Worm (Caenorhabditis elegans): ENCODE data around the gene F44A6.5.

The F44A6.5 gene

ce11 chrX:10225845-10226244 lies 7.1 kb upstream of the F44A6.5 start:
- TF ChIP-seq K11D2.4 (GFP tag; IDR thresholded peaks at IDR 0.05) (no peak), akir-1 (GFP tag; optimal IDR thresholded peaks at IDR 0.05) (no peak), him-1 (tag; optimal IDR thresholded peaks at IDR 0.05) (no peak), snpc-3.4 (tag; optimal IDR thresholded peaks at IDR 0.05) (no peak), ztf-6 (GFP tag; IDR thresholded peaks at IDR 0.05) (no peak), ZK185.1 (tag; optimal IDR thresholded peaks at IDR 0.05; ENCODE audit: poor library complexity, severe bottlenecking) (no peak), B0336.3 (GFP tag; IDR thresholded peaks at IDR 0.05) (no peak), egl-44 (GFP tag; IDR thresholded peaks at IDR 0.05) (no peak), mel-28 (tag; optimal IDR thresholded peaks at IDR 0.05; ENCODE audit: borderline replicate concordance) (no peak)

- TF ChIP-seq Y53G8AR.9 (GFP tag; conservative IDR thresholded peaks at IDR 0.05): 0 out of 2 replicates have a peak, but pooled peaks have one; percentile 21
- TF ChIP-seq C17E4.6 (GFP tag; IDR thresholded peaks at IDR 0.05): no peak
- 0 out of 2 replicates have a peak, but pooled peaks have one; percentile 15 for TF ChIP-seq dox-1 (GFP tag; IDR thresholded peaks at IDR 0.05)
- 0 out of 2 replicates have a peak, but pooled peaks have one; percentile 27 for TF ChIP-seq let-526 (GFP tag; IDR thresholded peaks at IDR 0.05)
- TF ChIP-seq F37B4.10 (GFP tag; IDR thresholded peaks at IDR 0.05): 0 out of 2 replicates have a peak, but pooled peaks have one; percentile 90
- TF ChIP-seq madf-3 (GFP tag; IDR thresholded peaks at IDR 0.05): no peak
- no peak for TF ChIP-seq Y56A3A.18 (GFP tag; IDR thresholded peaks at IDR 0.05)
Observed at ce11 chrX:10219184-10219705, 516 bp upstream of the F44A6.5 start.

- no peak for TF ChIP-seq lag-1 (GFP tag; IDR thresholded peaks at IDR 0.05)
Observed at ce11 chrX:10216857-10217256, 1.9 kb downstream of the F44A6.5 start.

- TF ChIP-seq ztf-6 (GFP tag; IDR thresholded peaks at IDR 0.05): no peak
- TF ChIP-seq mes-4 (tag; optimal IDR thresholded peaks at IDR 0.05): no peak
- TF ChIP-seq nhr-80 (tag; optimal IDR thresholded peaks at IDR 0.05): peak; percentile 36
Observed at ce11 chrX:10216344-10216743, 2.4 kb downstream of the F44A6.5 start.

ce11 chrX:10215429-10215828 lies 3.3 kb downstream of the F44A6.5 start, which contains the start of gene F44A6.4:
Gene F44A6.4 (minus strand): TSS chrX:10215495.
- TF ChIP-seq C17E4.6 (GFP tag; IDR thresholded peaks at IDR 0.05) (no peak), bed-2 (GFP tag; IDR thresholded peaks at IDR 0.05) (no peak), rcor-1 (GFP tag; IDR thresholded peaks at IDR 0.05) (no peak), ccch-3 (GFP tag; optimal IDR thresholded peaks at IDR 0.05) (no peak), egl-44 (GFP tag; IDR thresholded peaks at IDR 0.05) (no peak), tlf-1 (GFP tag; optimal IDR thresholded peaks at IDR 0.05) (no peak), ceh-79 (tag; optimal IDR thresholded peaks at IDR 0.05) (no peak), lsy-27 (tag; optimal IDR thresholded peaks at IDR 0.05; ENCODE audit: borderline replicate concordance, insufficient read depth) (no peak), hsf-1 (GFP tag; IDR thresholded peaks at IDR 0.05) (no peak), nhr-90 (tag; optimal IDR thresholded peaks at IDR 0.05) (no peak), B0261.1 (tag; optimal IDR thresholded peaks at IDR 0.05) (no peak), F57C9.4 (tag; optimal IDR thresholded peaks at IDR 0.05) (no peak), mcd-1 (GFP tag; IDR thresholded peaks at IDR 0.05) (no peak), F52B5.7 (tag; optimal IDR thresholded peaks at IDR 0.05) (no peak), him-1 (tag; optimal IDR thresholded peaks at IDR 0.05) (no peak), athp-1 (tag; optimal IDR thresholded peaks at IDR 0.05) (no peak), sdz-38 (tag; optimal IDR thresholded peaks at IDR 0.05) (no peak), pbrm-1 (GFP tag; IDR thresholded peaks at IDR 0.05) (no peak), T07F8.4 (tag; optimal IDR thresholded peaks at IDR 0.05) (no peak), let-526 (GFP tag; IDR thresholded peaks at IDR 0.05) (no peak)
